Worm (Caenorhabditis elegans): ENCODE results near the gene srxa-9.

ce11 chrX:15794977-15795376 lies 48.2 kb downstream of the srxa-9 start, which contains the start of gene Y7A5A.10:
- TF ChIP-seq ama-1 (optimal IDR thresholded peaks at IDR 0.05) = no peak
- no peak for TF ChIP-seq hnd-1 (tag; optimal IDR thresholded peaks at IDR 0.05)
- TF ChIP-seq pes-1 (GFP tag; IDR thresholded peaks at IDR 0.05) = no peak
- no peak for TF ChIP-seq F13C5.2 (tag; optimal IDR thresholded peaks at IDR 0.05)
- no peak for TF ChIP-seq flt-1 (GFP tag; IDR thresholded peaks at IDR 0.05)
- TF ChIP-seq ceh-36 (tag; optimal IDR thresholded peaks at IDR 0.05) = no peak
- TF ChIP-seq tbx-37 (GFP tag; conservative IDR thresholded peaks at IDR 0.05) = no peak

Measured in whole organism, early embryonic.